Fruit fly (Drosophila melanogaster) whole organism: ENCODE measurements around the gene Ctns.
A peak's percentile ranks its signal among the peaks of the same experiment; 100 is the strongest.

ENCODE experiments used
- CG8478 ChIP-seq: fragments of >200 bp; optimal IDR thresholded peaks from 2 replicates; lab custom pipeline; 2018; ENCODE audit warnings: inconsistent platforms
- Dll ChIP-seq: fragments of >200 bp; optimal IDR thresholded peaks from 2 replicates; lab custom pipeline; 2017
- EcR ChIP-seq, 2 experiments: fragments of >200 bp; optimal IDR thresholded peaks; 2 replicates each; lab custom pipeline; 2017; ENCODE audit warnings: missing biosample characterization in 2 of 2, missing genetic modification characterization in 2 of 2, missing genetic modification reagents in 2 of 2
- pan ChIP-seq: fragments of >200 bp; optimal IDR thresholded peaks from 2 replicates; lab custom pipeline; 2017
- psq ChIP-seq: fragments of >200 bp; optimal IDR thresholded peaks from 2 replicates; lab custom pipeline; 2017
- usp ChIP-seq: fragments of >200 bp; optimal IDR thresholded peaks from 2 replicates; lab custom pipeline; 2017; ENCODE audit warnings: missing biosample characterization, missing genetic modification characterization, mixed read lengths

The Ctns gene

DNA sequence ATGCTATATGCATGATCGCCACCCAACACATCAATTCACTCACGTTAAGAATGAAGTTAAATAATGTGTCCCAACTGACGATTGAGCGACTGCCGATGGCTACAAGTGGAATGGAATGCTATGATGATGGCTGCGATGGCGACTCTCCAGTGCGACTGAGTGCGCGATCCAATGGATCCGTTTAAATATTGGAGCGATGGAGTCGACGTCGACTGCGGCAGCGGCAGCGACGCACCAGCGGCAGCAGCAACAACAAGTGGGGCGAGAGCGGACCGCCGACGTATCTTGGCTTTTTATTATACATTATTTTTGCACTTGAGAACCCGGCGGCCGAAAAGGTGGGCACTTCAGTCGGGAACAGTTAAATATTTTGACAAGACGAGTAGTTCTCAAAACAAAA lies 1.4 kb downstream of the Ctns start:
- TF ChIP-seq psq (lab: Kevin White, UChicago) = no peak
- TF ChIP-seq pan = no peak
- no peak for TF ChIP-seq EcR (GFP tag; optimal IDR thresholded peaks at IDR 0.05; lab: Kevin White, UChicago)
- no peak for TF ChIP-seq CG8478
- TF ChIP-seq Dll (lab: Kevin White, UChicago) = no peak
- no peak for TF ChIP-seq usp

- TF ChIP-seq EcR (GFP tag; optimal IDR thresholded peaks at IDR 0.05; lab: Kevin White, UChicago) = no peak
- no peak for TF ChIP-seq psq (lab: Kevin White, UChicago)
- no peak for TF ChIP-seq pan
- no peak for TF ChIP-seq CG8478
Measured at dm6 chr3R:23056753-23057152, 2.0 kb downstream of the Ctns start.

DNA sequence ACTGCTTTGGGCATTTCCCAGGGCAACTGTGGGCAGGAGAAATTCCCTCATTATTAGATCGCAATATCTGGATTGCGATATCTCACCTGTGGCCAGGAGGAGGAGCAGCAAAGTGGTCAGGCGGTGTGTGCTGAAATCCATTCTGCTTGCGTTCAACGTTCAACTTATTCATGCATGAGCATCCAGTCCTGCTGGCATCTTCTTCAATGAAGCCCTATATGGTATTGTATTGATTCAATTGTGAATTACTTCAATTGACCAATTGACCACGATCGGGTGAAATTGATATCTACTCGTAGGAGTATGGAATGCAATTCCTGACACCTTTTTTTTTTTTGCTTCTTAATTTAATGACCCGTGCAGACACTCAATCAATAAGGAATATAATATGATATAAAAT lies 2.6 kb downstream of the Ctns start:
- no peak for TF ChIP-seq psq (lab: Kevin White, UChicago)
- TF ChIP-seq usp = no peak
- TF ChIP-seq CG8478 = no peak
- TF ChIP-seq Dll (lab: Kevin White, UChicago) = no peak
- TF ChIP-seq pan = no peak
- TF ChIP-seq EcR (GFP tag; optimal IDR thresholded peaks at IDR 0.05; lab: Kevin White, UChicago) = no peak

DNA sequence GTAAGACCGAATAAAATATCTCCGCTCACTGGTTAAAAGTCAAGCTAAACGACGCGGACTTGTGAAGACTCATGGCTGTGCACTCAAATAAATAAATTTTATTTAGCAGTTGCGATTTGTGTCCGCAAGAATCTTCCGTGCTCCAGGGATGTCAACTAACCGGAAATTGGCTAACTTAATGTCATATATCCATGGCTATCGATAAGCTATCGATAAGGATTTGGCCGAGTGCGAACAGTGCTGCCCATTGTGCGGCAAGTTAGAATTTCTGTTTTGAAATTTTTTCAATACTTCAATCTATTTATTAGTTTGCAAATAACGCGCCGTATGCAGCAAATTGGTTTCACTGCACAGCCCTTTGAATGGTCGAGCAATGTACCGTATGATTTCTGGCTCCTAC lies 4.8 kb downstream of the Ctns start, which contains the start of gene p53:
p53 (minus strand) TSS at position 147 of the 400 bp plus-strand sequence.
- TF ChIP-seq psq (lab: Kevin White, UChicago) (no peak), Dll (lab: Kevin White, UChicago) (no peak), pan (no peak), EcR (GFP tag; optimal IDR thresholded peaks at IDR 0.05; lab: Kevin White, UChicago) (no peak), usp (no peak), CG8478 (no peak)

DNA sequence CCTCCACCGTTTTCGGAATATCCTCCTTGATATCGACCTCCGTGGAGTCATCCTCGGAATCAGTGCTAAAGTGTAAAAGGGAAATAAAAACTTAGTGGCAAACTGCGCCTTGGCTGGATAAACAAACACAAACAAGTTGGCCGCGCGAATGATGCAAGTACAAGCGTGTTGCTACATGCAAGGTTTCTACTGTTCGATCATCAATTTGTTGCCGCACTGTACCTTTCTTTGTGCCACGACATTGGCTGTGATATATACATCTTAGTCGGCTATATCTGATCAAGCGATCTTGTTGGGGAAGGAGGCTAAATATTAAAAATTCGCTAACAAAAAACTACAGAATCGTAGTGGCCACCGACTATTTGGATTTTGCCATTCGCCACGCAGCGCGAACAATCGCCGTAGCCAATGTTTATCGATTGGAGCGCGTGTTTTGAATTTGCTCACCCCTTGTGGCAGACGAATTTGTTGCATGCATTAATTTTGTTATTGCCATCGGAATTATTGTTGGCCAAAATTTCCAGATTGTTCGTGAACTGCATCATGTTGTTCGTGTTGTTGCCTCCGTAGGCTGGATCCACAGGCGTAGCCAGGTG lies 5.5 kb downstream of the Ctns start:
- no peak for TF ChIP-seq CG8478

DNA sequence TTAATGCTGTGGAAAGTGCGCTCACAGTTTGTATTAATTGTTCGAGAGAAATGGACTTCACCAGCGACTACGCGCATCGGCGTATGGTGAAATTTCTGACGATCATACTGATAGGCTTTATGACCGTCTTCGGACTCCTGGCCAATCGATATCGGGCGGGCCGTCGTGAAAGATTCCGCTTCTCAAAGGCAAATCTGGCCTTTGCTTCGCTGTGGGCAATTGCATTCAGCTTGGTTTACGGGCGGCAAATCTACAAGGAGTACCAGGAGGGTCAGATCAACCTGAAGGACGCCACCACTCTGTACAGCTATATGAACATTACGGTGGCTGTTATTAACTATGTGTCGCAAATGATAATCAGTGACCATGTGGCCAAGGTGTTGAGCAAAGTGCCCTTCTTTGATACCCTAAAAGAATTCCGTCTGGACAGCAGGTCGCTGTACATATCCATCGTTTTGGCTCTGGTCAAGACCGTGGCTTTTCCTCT lies 7.1 kb downstream of the Ctns start, which contains the start of gene Gr94a:
Gr94a (plus strand) TSS at position 51 of the 487 bp plus-strand sequence.
- TF ChIP-seq usp = no peak
- TF ChIP-seq psq (lab: Kevin White, UChicago) = no peak
- TF ChIP-seq Dll (lab: Kevin White, UChicago) = no peak
- no peak for TF ChIP-seq pan
- no peak for TF ChIP-seq EcR (GFP tag; optimal IDR thresholded peaks at IDR 0.05; lab: Kevin White, UChicago)
- no peak for TF ChIP-seq CG8478

- no peak for TF ChIP-seq usp
- no peak for TF ChIP-seq Dll (lab: Kevin White, UChicago)
- no peak for TF ChIP-seq pan
- TF ChIP-seq psq (lab: Kevin White, UChicago) = no peak
- TF ChIP-seq EcR (GFP tag; optimal IDR thresholded peaks at IDR 0.05; lab: Kevin White, UChicago) = no peak
Measured at dm6 chr3R:23048690-23049118, 10.1 kb downstream of the Ctns start.

DNA sequence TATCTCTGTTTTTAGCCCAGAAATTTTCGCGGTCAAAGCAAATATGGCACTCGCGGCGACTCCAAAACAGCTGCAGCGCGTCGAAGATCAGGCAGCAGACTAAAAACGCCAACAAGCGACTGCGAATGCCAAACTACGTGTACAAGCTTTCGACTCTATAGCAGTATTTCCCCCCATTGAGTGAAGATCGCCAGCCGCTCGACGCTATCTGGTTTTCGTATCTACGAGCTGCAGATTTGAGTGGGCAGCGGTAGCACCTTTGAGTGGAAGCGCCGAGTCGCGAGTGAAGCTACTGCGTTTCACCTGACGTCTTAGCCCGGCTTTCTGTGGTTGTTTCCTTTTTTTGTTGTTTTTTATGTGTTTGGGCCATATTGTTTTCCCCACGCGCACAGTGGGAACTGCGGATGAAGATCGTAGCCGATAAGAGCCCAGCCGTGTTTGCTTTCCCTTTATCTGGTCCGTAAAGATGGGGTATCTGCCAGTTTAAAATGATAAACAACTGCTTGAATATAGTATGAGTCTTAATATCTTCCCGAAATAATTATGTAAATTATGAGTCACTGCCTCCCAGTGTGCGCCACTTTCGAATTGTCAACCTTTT lies 10.6 kb downstream of the Ctns start, which contains the start of gene CG17121:
CG17121 (minus strand) TSS at position 126 of the 601 bp plus-strand sequence.
- TF ChIP-seq EcR (GFP tag; optimal IDR thresholded peaks at IDR 0.05; lab: Kevin White, UChicago) (no peak), CG8478 (no peak), psq (lab: Kevin White, UChicago) (no peak), usp (no peak), pan (no peak), Dll (lab: Kevin White, UChicago) (no peak)

dm6 chr3R:23046529-23046943 lies 12.2 kb downstream of the Ctns start:
- no peak for TF ChIP-seq CG8478
- TF ChIP-seq EcR (GFP tag; optimal IDR thresholded peaks at IDR 0.05; lab: Kevin White, UChicago) = peak in 1 of 2 experiments; percentile 12

DNA sequence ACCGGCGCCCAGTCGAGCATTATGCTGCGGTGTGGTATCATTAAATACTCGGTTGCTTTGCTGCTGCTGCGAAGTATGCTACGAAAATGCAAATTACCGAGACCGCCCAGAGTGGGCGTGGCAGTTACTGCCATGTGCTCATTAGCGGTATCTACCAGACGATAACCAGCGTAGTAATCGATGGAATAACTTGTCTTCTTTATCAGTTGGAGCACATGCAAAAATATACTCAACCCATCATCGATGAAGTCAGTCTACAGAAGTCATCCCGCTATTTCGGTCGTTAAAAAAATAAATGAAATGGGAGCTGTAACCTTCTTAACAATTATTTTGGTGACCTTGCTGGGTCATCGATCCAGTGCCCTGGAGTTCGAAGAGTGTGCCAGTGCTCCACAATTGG lies 15.1 kb downstream of the Ctns start, which contains the start of gene CG13837:
CG13837 (plus strand) TSS at position 301 of the 400 bp plus-strand sequence.
- TF ChIP-seq EcR (GFP tag; optimal IDR thresholded peaks at IDR 0.05; lab: Kevin White, UChicago) (no peak), psq (lab: Kevin White, UChicago) (no peak), pan (no peak), usp (no peak), CG8478 (no peak), Dll (lab: Kevin White, UChicago) (no peak)

DNA sequence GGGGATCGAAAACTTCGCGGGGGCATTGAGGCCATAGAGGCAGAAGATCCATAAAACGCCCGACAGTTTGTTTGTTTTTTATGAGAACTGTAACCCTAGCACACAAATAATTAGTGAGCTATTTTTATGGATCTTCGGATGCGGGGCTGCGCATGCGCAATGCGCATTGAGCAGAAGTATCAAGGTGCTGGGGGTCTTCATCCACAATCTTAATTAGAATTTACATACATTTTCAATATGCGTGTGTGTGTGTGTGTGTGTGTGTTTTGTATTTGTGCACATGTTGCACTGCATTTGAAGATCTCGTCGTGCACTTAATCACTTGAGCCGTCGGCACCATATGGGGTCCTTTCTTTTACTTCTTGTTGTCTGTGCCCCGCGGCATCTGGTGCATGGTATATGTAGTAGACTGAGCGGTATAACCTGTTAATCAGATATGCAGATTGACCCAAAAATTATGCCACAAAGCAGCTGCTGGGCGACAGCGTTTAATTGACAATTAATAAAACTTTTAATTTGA lies 16.0 kb downstream of the Ctns start:
- TF ChIP-seq CG8478 (no peak), Dll (lab: Kevin White, UChicago) (no peak), EcR (GFP tag; optimal IDR thresholded peaks at IDR 0.05; lab: Kevin White, UChicago) (no peak), usp (no peak), pan (no peak), psq (lab: Kevin White, UChicago) (no peak)

DNA sequence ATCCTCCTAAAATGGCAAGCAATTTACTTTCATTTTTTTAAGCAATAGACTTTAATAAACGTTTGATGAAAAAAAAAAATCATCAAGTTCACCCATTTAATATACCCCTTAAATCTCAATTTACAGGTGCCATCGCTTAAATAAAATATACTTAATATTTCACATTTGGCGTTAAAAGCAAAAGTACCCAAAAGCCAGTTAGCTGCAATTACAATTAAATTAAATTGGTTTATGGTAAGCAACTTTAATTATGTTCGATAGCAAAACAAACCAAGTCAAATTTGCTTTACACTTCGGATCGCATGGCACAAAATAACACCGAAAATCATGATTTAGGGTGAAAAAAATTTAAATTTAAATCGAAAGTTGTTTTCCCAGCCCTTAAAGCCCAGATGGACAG lies 16.8 kb downstream of the Ctns start, which contains the start of gene CG13838:
CG13838 (plus strand) TSS at position 301 of the 400 bp plus-strand sequence.
- TF ChIP-seq Dll (lab: Kevin White, UChicago) = no peak
- TF ChIP-seq EcR (GFP tag; optimal IDR thresholded peaks at IDR 0.05; lab: Kevin White, UChicago) = no peak
- TF ChIP-seq CG8478 = no peak
- no peak for TF ChIP-seq pan
- TF ChIP-seq psq (lab: Kevin White, UChicago) = no peak
- no peak for TF ChIP-seq usp

dm6 chr3R:23038062-23038461 lies 20.7 kb downstream of the Ctns start:
- no peak for TF ChIP-seq EcR (GFP tag; optimal IDR thresholded peaks at IDR 0.05; lab: Kevin White, UChicago)
- no peak for TF ChIP-seq psq (lab: Kevin White, UChicago)
- TF ChIP-seq pan = no peak
- TF ChIP-seq usp = no peak
- TF ChIP-seq CG8478 = no peak
- no peak for TF ChIP-seq Dll (lab: Kevin White, UChicago)
